Fruit fly (Drosophila melanogaster) whole organism, wandering third instar larva: ENCODE results near the gene TfAP-2.

ENCODE experiments used
- Abd-B ChIP-seq: fragments of >200 bp; optimal IDR thresholded peaks from 2 replicates; lab custom pipeline; 2017; ENCODE audit warnings: missing biosample characterization, missing genetic modification characterization
- CG32264 ChIP-seq: fragments of 200-800 bp; sonication (Bioruptor generic); optimal IDR thresholded peaks from 2 replicates; lab custom pipeline; 2016; ENCODE audit warnings: missing biosample characterization, missing genetic modification characterization
- CG9705 ChIP-seq: fragments of 200-800 bp; sonication (Bioruptor generic); optimal IDR thresholded peaks from 2 replicates; lab custom pipeline; 2018; ENCODE audit warnings: missing biosample characterization, mild to moderate bottlenecking, missing genetic modification characterization
- Dfd ChIP-seq: fragments of >200 bp; optimal IDR thresholded peaks from 2 replicates; lab custom pipeline; 2017; ENCODE audit warnings: missing biosample characterization, missing genetic modification characterization
- Dif ChIP-seq: fragments of 200-275, 200-300 bp; sonication (Bioruptor generic); optimal IDR thresholded peaks from 2 replicates; lab custom pipeline; 2018; ENCODE audit warnings: missing biosample characterization, missing genetic modification characterization; ENCODE audit not compliant: partially characterized antibody
- GATAd ChIP-seq: sonication (Bioruptor generic); optimal IDR thresholded peaks from 2 replicates; lab custom pipeline; 2016; ENCODE audit warnings: missing biosample characterization, missing genetic modification characterization
- HLH106 ChIP-seq: fragments of 200-800 bp; optimal IDR thresholded peaks from 3 replicates; lab custom pipeline; 2019; ENCODE audit warnings: missing biosample characterization, mild to moderate bottlenecking, missing genetic modification characterization, moderate library complexity
- Hr78 ChIP-seq: fragments of >200 bp; optimal IDR thresholded peaks from 2 replicates; lab custom pipeline; 2017; ENCODE audit warnings: missing biosample characterization, missing genetic modification characterization
- Hr83 ChIP-seq: fragments of 200-300 bp; sonication (Bioruptor generic); optimal IDR thresholded peaks from 2 replicates; lab custom pipeline; 2016; ENCODE audit warnings: missing biosample characterization, mild to moderate bottlenecking, missing genetic modification characterization, moderate library complexity; ENCODE audit not compliant: poor library complexity, severe bottlenecking
- Jra ChIP-seq: sonication (Bioruptor generic); optimal IDR thresholded peaks from 2 replicates; lab custom pipeline; 2016; ENCODE audit warnings: missing biosample characterization, missing genetic modification characterization
- Mio ChIP-seq: sonication (Bioruptor generic); optimal IDR thresholded peaks from 2 replicates; lab custom pipeline; 2016; ENCODE audit warnings: missing biosample characterization, missing genetic modification characterization
- N ChIP-seq: fragments of >200 bp; optimal IDR thresholded peaks from 2 replicates; lab custom pipeline; 2018; ENCODE audit warnings: missing biosample characterization, missing external identifiers, missing genetic modification characterization
- Rel ChIP-seq, 2 experiments: fragments of 200-800 bp; sonication (Bioruptor generic) in 1 of 2; optimal IDR thresholded peaks; 2 replicates in 1 of 2; 3 replicates in 1 of 2; lab custom pipeline; 2016 to 2019; ENCODE audit warnings: mild to moderate bottlenecking in 2 of 2, missing biosample characterization in 2 of 2, missing genetic modification characterization in 2 of 2, moderate library complexity in 1 of 2
- Sp1 ChIP-seq: fragments of 200-800 bp; sonication (Bioruptor generic); optimal IDR thresholded peaks from 3 replicates; lab custom pipeline; 2019; ENCODE audit warnings: missing biosample characterization, mild to moderate bottlenecking, missing genetic modification characterization, moderate library complexity
- Vsx2 ChIP-seq: fragments of 200-300, 225-300 bp; sonication (Bioruptor generic); optimal IDR thresholded peaks from 2 replicates; lab custom pipeline; 2018; ENCODE audit warnings: missing biosample characterization, missing genetic modification characterization; ENCODE audit not compliant: partially characterized antibody
- br ChIP-seq: fragments of 200-800 bp; sonication (Bioruptor generic); optimal IDR thresholded peaks from 2 replicates; lab custom pipeline; 2016; ENCODE audit warnings: missing biosample characterization, missing genetic modification characterization
- brk ChIP-seq: fragments of 200-800 bp; sonication (Bioruptor generic); optimal IDR thresholded peaks from 2 replicates; lab custom pipeline; 2016; ENCODE audit warnings: missing biosample characterization, mild to moderate bottlenecking, missing genetic modification characterization
- dl ChIP-seq, 2 experiments: fragments of 175-275, 200-275 bp in 1 of 2; fragments of 200-275 bp in 1 of 2; sonication (Bioruptor generic); optimal IDR thresholded peaks; lab custom pipeline; 2018; ENCODE audit warnings: mild to moderate bottlenecking in 2 of 2, missing biosample characterization in 2 of 2, missing genetic modification characterization in 2 of 2, moderate library complexity in 2 of 2; ENCODE audit not compliant: partially characterized antibody in 2 of 2, insufficient read depth in 1 of 2
- dmrt93B ChIP-seq: fragments of 200-800 bp; sonication (Bioruptor generic); optimal IDR thresholded peaks from 2 replicates; lab custom pipeline; 2018; ENCODE audit warnings: missing biosample characterization, mild to moderate bottlenecking, missing genetic modification characterization
- dsf ChIP-seq: sonication (Bioruptor generic); optimal IDR thresholded peaks from 2 replicates; lab custom pipeline; 2016; ENCODE audit warnings: missing biosample characterization, missing genetic modification characterization, borderline replicate concordance
- ey ChIP-seq: fragments of 200-800 bp; sonication (Bioruptor generic); optimal IDR thresholded peaks from 2 replicates; lab custom pipeline; 2016; ENCODE audit warnings: missing biosample characterization, missing genetic modification characterization
- foxo ChIP-seq, 2 experiments: fragments of 200-800 bp; sonication (Bioruptor generic); optimal IDR thresholded peaks; 2 replicates in 1 of 2; 3 replicates in 1 of 2; lab custom pipeline; 2016 to 2017; ENCODE audit warnings: missing biosample characterization in 2 of 2, missing genetic modification characterization in 2 of 2
- fru ChIP-seq: fragments of 200-800 bp; sonication (Bioruptor generic); optimal IDR thresholded peaks from 3 replicates; lab custom pipeline; 2016; ENCODE audit warnings: missing biosample characterization, mild to moderate bottlenecking, missing genetic modification characterization
- h ChIP-seq: fragments of 200-800 bp; sonication (Bioruptor generic); optimal IDR thresholded peaks from 3 replicates; lab custom pipeline; 2016; ENCODE audit warnings: missing biosample characterization, mild to moderate bottlenecking, missing genetic modification characterization
- jim ChIP-seq: fragments of 175-275, 200-325 bp; sonication (Bioruptor generic); optimal IDR thresholded peaks from 2 replicates; lab custom pipeline; 2016; ENCODE audit warnings: missing biosample characterization, mild to moderate bottlenecking, missing genetic modification characterization
- lola ChIP-seq: fragments of >200 bp; optimal IDR thresholded peaks from 2 replicates; lab custom pipeline; 2017; ENCODE audit warnings: missing biosample characterization, missing genetic modification characterization
- pan ChIP-seq: fragments of >200 bp; optimal IDR thresholded peaks from 2 replicates; lab custom pipeline; 2017
- psq ChIP-seq: fragments of 200-800 bp; sonication (Bioruptor generic); optimal IDR thresholded peaks from 3 replicates; lab custom pipeline; 2017; ENCODE audit warnings: missing biosample characterization, mild to moderate bottlenecking, missing genetic modification characterization, moderate library complexity
- rgr ChIP-seq: fragments of 200-800 bp; sonication (Bioruptor generic); optimal IDR thresholded peaks from 3 replicates; lab custom pipeline; 2016; ENCODE audit warnings: missing biosample characterization, mild to moderate bottlenecking, missing genetic modification characterization
- sage ChIP-seq: fragments of 200-800 bp; sonication (Bioruptor generic); optimal IDR thresholded peaks from 2 replicates; lab custom pipeline; 2016; ENCODE audit warnings: missing biosample characterization, mild to moderate bottlenecking, missing genetic modification characterization
- sv ChIP-seq: fragments of 200-800 bp; sonication (Bioruptor generic); optimal IDR thresholded peaks from 3 replicates; lab custom pipeline; 2016; ENCODE audit warnings: missing biosample characterization, missing genetic modification characterization
- tai ChIP-seq: sonication (Bioruptor generic); optimal IDR thresholded peaks from 2 replicates; lab custom pipeline; 2016; ENCODE audit warnings: missing biosample characterization, missing genetic modification characterization
- usp ChIP-seq: fragments of >200 bp; optimal IDR thresholded peaks from 2 replicates; lab custom pipeline; 2017; ENCODE audit warnings: missing biosample characterization, missing genetic modification characterization
- woc ChIP-seq: sonication (Bioruptor generic); optimal IDR thresholded peaks from 2 replicates; lab custom pipeline; 2016; ENCODE audit warnings: missing biosample characterization, mild to moderate bottlenecking, missing genetic modification characterization

The TfAP-2 gene

DNA sequence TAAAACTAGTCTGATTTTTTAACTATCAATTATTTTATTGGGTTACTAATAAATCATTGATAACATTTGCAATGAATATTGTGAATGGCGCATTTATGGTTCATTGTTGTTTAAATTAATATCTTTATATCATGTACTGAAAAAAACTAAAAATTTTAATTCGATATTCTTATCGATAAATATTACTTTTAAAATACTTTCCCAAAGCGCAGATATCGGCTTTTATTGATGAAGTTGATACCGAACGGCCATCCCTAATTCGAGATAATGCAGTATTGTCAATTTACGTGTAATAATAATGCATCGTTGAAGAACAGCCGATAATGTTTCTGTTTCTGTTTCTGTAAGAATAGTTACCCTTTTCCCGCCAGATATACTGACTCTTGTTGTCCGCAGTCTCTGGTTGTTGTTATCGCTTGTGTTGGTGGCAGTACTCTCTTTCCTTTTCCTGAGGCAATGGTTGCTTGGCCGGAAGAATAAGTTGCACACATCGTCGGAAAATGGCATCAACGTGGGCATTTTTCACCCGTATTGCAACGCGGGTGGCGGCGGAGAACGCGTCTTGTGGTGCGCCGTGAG is 39.5 kb downstream of the TfAP-2 start:
- TF ChIP-seq Mio (no peak), N (no peak), Rel (GFP tag; optimal IDR thresholded peaks at IDR 0.05; lab: Kevin White, UChicago) (no peak), Rel (tag; optimal IDR thresholded peaks at IDR 0.05; lab: Kevin White, UChicago) (no peak), Jra (GFP tag; lab: Kevin White, UChicago) (no peak), usp (GFP tag; lab: Kevin White, UChicago) (no peak), brk (GFP tag; lab: Kevin White, UChicago) (no peak), woc (peak; percentile 11), pan (lab: Kevin White, UChicago) (no peak), foxo (GFP tag; optimal IDR thresholded peaks at IDR 0.05; lab: Kevin White, UChicago) (no peak), ey (GFP tag; lab: Kevin White, UChicago) (no peak), Dfd (GFP tag; lab: Kevin White, UChicago) (no peak), jim (GFP tag; lab: Kevin White, UChicago) (no peak), sage (GFP tag; lab: Kevin White, UChicago) (peak; percentile 38), Hr83 (peak; percentile 42), Hr78 (GFP tag; lab: Kevin White, UChicago) (no peak), tai (GFP tag; lab: Kevin White, UChicago) (no peak), br (GFP tag; lab: Kevin White, UChicago) (no peak), dl (GFP tag; optimal IDR thresholded peaks at IDR 0.05; lab: Kevin White, UChicago; ENCODE audit: insufficient read depth in 1 of 2, partially characterized antibody in 2 of 2) (no peak)

- no peak for TF ChIP-seq tai (GFP tag; lab: Kevin White, UChicago)
- TF ChIP-seq pan (lab: Kevin White, UChicago) = no peak
- TF ChIP-seq GATAd = no peak
- TF ChIP-seq dmrt93B (GFP tag; lab: Kevin White, UChicago) = no peak
- no peak for TF ChIP-seq Abd-B (GFP tag; lab: Kevin White, UChicago)
- no peak for TF ChIP-seq fru (GFP tag; lab: Kevin White, UChicago)
- peak; percentile 30 for TF ChIP-seq woc
- TF ChIP-seq Rel (GFP tag; optimal IDR thresholded peaks at IDR 0.05; lab: Kevin White, UChicago) = no peak
- no peak for TF ChIP-seq Rel (tag; optimal IDR thresholded peaks at IDR 0.05; lab: Kevin White, UChicago)
- TF ChIP-seq Sp1 = no peak
- TF ChIP-seq psq = no peak
- TF ChIP-seq lola = peak; percentile 55
- TF ChIP-seq Hr78 (GFP tag; lab: Kevin White, UChicago) = no peak
- TF ChIP-seq CG9705 (GFP tag; lab: Kevin White, UChicago) = no peak
- no peak for TF ChIP-seq rgr (GFP tag; lab: Kevin White, UChicago)
- no peak for TF ChIP-seq jim (GFP tag; lab: Kevin White, UChicago)
- TF ChIP-seq foxo (GFP tag; optimal IDR thresholded peaks at IDR 0.05; lab: Kevin White, UChicago) = no peak
- no peak for TF ChIP-seq Vsx2 (GFP tag; lab: Kevin White, UChicago)
- peak; percentile 23 for TF ChIP-seq HLH106
- TF ChIP-seq N = peak; percentile 57
- TF ChIP-seq CG32264 (GFP tag; lab: Kevin White, UChicago) = no peak
- TF ChIP-seq brk (GFP tag; lab: Kevin White, UChicago) = no peak
Observed at dm6 chr3L:21634152-21634689, 47.6 kb downstream of the TfAP-2 start, which contains the start of gene MED1. Gene MED1 (minus strand): TSS chr3L:21634446.

DNA sequence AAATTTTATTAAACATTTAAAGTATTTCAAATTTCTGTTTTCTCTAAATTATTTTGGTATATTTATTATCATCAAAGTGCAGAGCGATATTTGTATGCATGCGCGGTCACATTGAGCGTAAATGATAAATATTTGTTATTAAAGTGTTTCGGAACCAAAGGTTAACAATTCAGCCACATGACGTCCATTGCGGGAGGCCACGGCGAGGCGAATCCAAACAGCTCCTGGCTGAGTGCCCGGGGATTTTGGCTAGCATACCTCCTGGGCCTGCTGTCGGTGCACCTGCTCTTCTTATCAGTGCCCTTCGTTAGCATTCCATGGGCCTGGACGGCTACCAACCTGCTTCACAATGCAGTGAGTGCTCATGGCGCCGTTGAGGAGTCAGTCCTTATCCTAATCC is 48.6 kb downstream of the TfAP-2 start, which contains the start of gene ORMDL:
Gene ORMDL (plus strand): TSS at position 98 of the 400 bp plus-strand sequence.
- no peak for TF ChIP-seq Dfd (GFP tag; lab: Kevin White, UChicago)
- no peak for TF ChIP-seq rgr (GFP tag; lab: Kevin White, UChicago)
- TF ChIP-seq Dif (GFP tag; lab: Kevin White, UChicago) = no peak
- no peak for TF ChIP-seq h (GFP tag; lab: Kevin White, UChicago)
- no peak for TF ChIP-seq brk (GFP tag; lab: Kevin White, UChicago)
- TF ChIP-seq GATAd = no peak
- no peak for TF ChIP-seq Mio
- TF ChIP-seq Abd-B (GFP tag; lab: Kevin White, UChicago) = no peak
- no peak for TF ChIP-seq sv
- no peak for TF ChIP-seq woc
- TF ChIP-seq br (GFP tag; lab: Kevin White, UChicago) = no peak
- no peak for TF ChIP-seq Hr83
- TF ChIP-seq Sp1 = no peak
- TF ChIP-seq dsf (GFP tag; lab: Kevin White, UChicago) = no peak
